Worm (Caenorhabditis elegans) whole organism, mixed stage, embryonic: ENCODE results near the gene C38C5.1.

Experiments
- elt-3 ChIP-seq: fragments of 150-350 bp; optimal IDR thresholded peaks from 2 replicates; lab custom pipeline; 2014; ENCODE audit warnings: missing biosample characterization, missing genetic modification characterization
- lsy-2 ChIP-seq: fragments of 150-350 bp; optimal IDR thresholded peaks from 2 replicates; lab custom pipeline; 2014; ENCODE audit warnings: missing biosample characterization, missing genetic modification characterization
- mab-5 ChIP-seq: fragments of 150-350 bp; optimal IDR thresholded peaks from 2 replicates; lab custom pipeline; 2014; ENCODE audit warnings: missing biosample characterization, missing genetic modification characterization
- nhr-12 ChIP-seq: fragments of 150-350 bp; optimal IDR thresholded peaks from 2 replicates; lab custom pipeline; 2014; ENCODE audit warnings: missing biosample characterization, missing genetic modification characterization
- nhr-76 ChIP-seq: sonication (generic microtip); optimal IDR thresholded peaks from 2 replicates; lab custom pipeline; 2017; ENCODE audit warnings: missing biosample characterization, missing genetic modification characterization
- sptf-1 ChIP-seq: sonication (generic microtip); optimal IDR thresholded peaks from 2 replicates; lab custom pipeline; 2017; ENCODE audit warnings: mild to moderate bottlenecking, missing genetic modification characterization, moderate library complexity, missing compliant biosample characterization
- unc-39 ChIP-seq: fragments of 150-350 bp; optimal IDR thresholded peaks from 2 replicates; lab custom pipeline; 2014; ENCODE audit warnings: missing biosample characterization, missing genetic modification characterization
- unc-62 ChIP-seq: fragments of 150-350 bp; optimal IDR thresholded peaks from 2 replicates; lab custom pipeline; 2014; ENCODE audit warnings: missing biosample characterization, missing genetic modification reagents, missing genetic modification characterization
- zip-8 ChIP-seq: fragments of 150-350 bp; optimal IDR thresholded peaks from 2 replicates; lab custom pipeline; 2014; ENCODE audit warnings: missing biosample characterization, missing genetic modification characterization

- no peak for TF ChIP-seq lsy-2
- no peak for TF ChIP-seq unc-39 (tag; lab: Kevin White, UChicago)
- no peak for TF ChIP-seq sptf-1 (tag; lab: Kevin White, UChicago)
- no peak for TF ChIP-seq nhr-12
- TF ChIP-seq unc-62 (GFP tag; lab: Kevin White, UChicago) = no peak
- TF ChIP-seq zip-8 (tag; lab: Kevin White, UChicago) = no peak
- no peak for TF ChIP-seq nhr-76 (tag; lab: Kevin White, UChicago)
- no peak for TF ChIP-seq elt-3 (tag; lab: Kevin White, UChicago)
- no peak for TF ChIP-seq mab-5
Measured at ce11 chrX:5512707-5513106, 45.1 kb upstream of the C38C5.1 start.
